Fruit fly (Drosophila melanogaster): ENCODE data around the gene CG11710.

- TF ChIP-seq usp (GFP tag; optimal IDR thresholded peaks at IDR 0.05), result no peak
- no peak for TF ChIP-seq EcR (GFP tag; optimal IDR thresholded peaks at IDR 0.05)
- no peak for TF ChIP-seq pan (optimal IDR thresholded peaks at IDR 0.05)
- no peak for TF ChIP-seq Dll (optimal IDR thresholded peaks at IDR 0.05)
- no peak for TF ChIP-seq CG8478 (optimal IDR thresholded peaks at IDR 0.05)
- TF ChIP-seq psq (optimal IDR thresholded peaks at IDR 0.05), result no peak
Measured at dm6 chrX:20393580-20393979, 35.9 kb downstream of the CG11710 start, which contains the start of gene Syx16.

Measured in whole organism.